Fruit fly (Drosophila melanogaster) whole organism, embryonic: ENCODE measurements around the gene ThrRS.

Source experiments
- ATbp ChIP-seq: fragments of 200-800 bp; sonication (Bioruptor generic); optimal IDR thresholded peaks from 2 replicates; lab custom pipeline; 2017; ENCODE audit warnings: missing biosample characterization, mild to moderate bottlenecking, missing genetic modification characterization, missing genetic modification reagents
- CG12104 ChIP-seq: fragments of 200-800 bp; sonication (Bioruptor generic); optimal IDR thresholded peaks from 3 replicates; lab custom pipeline; 2016; ENCODE audit warnings: missing biosample characterization, missing genetic modification characterization
- CG15601 ChIP-seq: fragments of 200-800 bp; sonication (Bioruptor generic); optimal IDR thresholded peaks from 3 replicates; lab custom pipeline; 2019; ENCODE audit warnings: missing biosample characterization, mild to moderate bottlenecking, missing genetic modification characterization, moderate library complexity
- CG1602 ChIP-seq: fragments of 200-800 bp; sonication (Bioruptor generic); optimal IDR thresholded peaks from 3 replicates; lab custom pipeline; 2016; ENCODE audit warnings: missing biosample characterization, missing genetic modification characterization
- CG1603 ChIP-seq: fragments of 200-800 bp; sonication (Bioruptor generic); optimal IDR thresholded peaks from 2 replicates; lab custom pipeline; 2019; ENCODE audit warnings: missing biosample characterization, mild to moderate bottlenecking, missing genetic modification characterization, moderate library complexity
- CG16863 ChIP-seq: fragments of 200-800 bp; sonication (Bioruptor generic); optimal IDR thresholded peaks from 3 replicates; lab custom pipeline; 2016; ENCODE audit warnings: missing biosample characterization, missing genetic modification characterization
- CG42726 ChIP-seq: fragments of 200-800 bp; sonication (Bioruptor generic); IDR thresholded peaks from 2 replicates; pipeline ENCODE4 v1.3.6; 2022; ENCODE audit warnings: missing biosample characterization, missing genetic modification characterization; ENCODE audit not compliant: partially characterized antibody
- CG4404 ChIP-seq: fragments of 200-800 bp; sonication (Bioruptor generic); IDR thresholded peaks from 2 replicates; pipeline ENCODE4 v1.3.6; 2022; ENCODE audit warnings: missing biosample characterization, missing genetic modification characterization
- CG4730 ChIP-seq: fragments of 200-800 bp; sonication (Bioruptor generic); IDR thresholded peaks from 2 replicates; pipeline ENCODE4 v1.3.6; 2022; ENCODE audit warnings: missing biosample characterization, missing genetic modification characterization
- CG7271 ChIP-seq: fragments of 200-800 bp; sonication (Bioruptor generic); optimal IDR thresholded peaks from 2 replicates; lab custom pipeline; 2018; ENCODE audit warnings: missing biosample characterization, mild to moderate bottlenecking, missing genetic modification characterization, moderate library complexity
- CG7357 ChIP-seq: fragments of 200-800 bp; sonication (Bioruptor generic); IDR thresholded peaks from 3 replicates; pipeline ENCODE4 v1.3.6; 2022; ENCODE audit warnings: missing biosample characterization, missing genetic modification characterization
- CG9727 ChIP-seq: fragments of 200-800 bp; sonication (Bioruptor generic); optimal IDR thresholded peaks from 3 replicates; lab custom pipeline; 2017; ENCODE audit warnings: missing biosample characterization, mild to moderate bottlenecking, missing genetic modification characterization
- CG9817 ChIP-seq: fragments of 200-800 bp; sonication (Bioruptor generic); optimal IDR thresholded peaks from 2 replicates; lab custom pipeline; 2018; ENCODE audit warnings: missing biosample characterization, mild to moderate bottlenecking, missing genetic modification characterization, moderate library complexity
- CrebB ChIP-seq: fragments of 200-800 bp; sonication (Bioruptor generic); optimal IDR thresholded peaks from 3 replicates; lab custom pipeline; 2018; ENCODE audit warnings: missing biosample characterization, mild to moderate bottlenecking, missing genetic modification characterization
- Deaf1 ChIP-seq: fragments of 200-800 bp; optimal IDR thresholded peaks from 3 replicates; lab custom pipeline; 2019; ENCODE audit warnings: missing biosample characterization, mild to moderate bottlenecking, missing genetic modification characterization, moderate library complexity
- Dip3 ChIP-seq: fragments of 200-800 bp; sonication (Bioruptor generic); optimal IDR thresholded peaks from 3 replicates; lab custom pipeline; 2016; ENCODE audit warnings: missing biosample characterization, missing genetic modification characterization
- Ets97D ChIP-seq: fragments of 200-800 bp; sonication (Bioruptor generic); optimal IDR thresholded peaks from 3 replicates; lab custom pipeline; 2016; ENCODE audit warnings: missing biosample characterization, missing genetic modification characterization
- Fer2 ChIP-seq: fragments of 200-800 bp; sonication (Bioruptor generic); optimal IDR thresholded peaks from 2 replicates; lab custom pipeline; 2018; ENCODE audit warnings: missing biosample characterization, mild to moderate bottlenecking, missing genetic modification characterization, moderate library complexity
- H2.0 ChIP-seq: fragments of 200-800 bp; sonication (Bioruptor generic); IDR thresholded peaks from 2 replicates; pipeline ENCODE4 v1.3.6; 2022; ENCODE audit warnings: missing biosample characterization, missing genetic modification characterization
- Mes4 ChIP-seq: fragments of 200-800 bp; sonication (Bioruptor generic); optimal IDR thresholded peaks from 2 replicates; lab custom pipeline; 2016; ENCODE audit warnings: missing biosample characterization, missing genetic modification characterization
- Oli ChIP-seq: fragments of 200-800 bp; sonication (Bioruptor generic); optimal IDR thresholded peaks from 2 replicates; lab custom pipeline; 2018; ENCODE audit warnings: missing biosample characterization, mild to moderate bottlenecking, missing genetic modification characterization, moderate library complexity
- PHDP ChIP-seq: fragments of 200-800 bp; sonication (Bioruptor generic); optimal IDR thresholded peaks from 3 replicates; lab custom pipeline; 2018; ENCODE audit warnings: missing biosample characterization, mild to moderate bottlenecking, missing genetic modification characterization, moderate library complexity
- Scr ChIP-seq: fragments of 200-800 bp; sonication (Bioruptor generic); IDR thresholded peaks from 2 replicates; pipeline ENCODE4 v1.3.6; 2022; ENCODE audit warnings: missing biosample characterization, missing genetic modification characterization; ENCODE audit not compliant: partially characterized antibody
- Ssrp ChIP-seq: fragments of 200-800 bp; sonication (Bioruptor generic); optimal IDR thresholded peaks from 2 replicates; lab custom pipeline; 2018; ENCODE audit warnings: missing biosample characterization, mild to moderate bottlenecking, missing genetic modification characterization, moderate library complexity
- bsh ChIP-seq, 2 experiments: fragments of 200-800 bp; sonication (Bioruptor generic); optimal IDR thresholded peaks; 2 replicates each; lab custom pipeline; 2017 to 2018; ENCODE audit warnings: mild to moderate bottlenecking in 2 of 2, missing biosample characterization in 2 of 2, missing genetic modification characterization in 2 of 2, moderate library complexity in 1 of 2
- chm ChIP-seq: fragments of 200-800 bp; sonication (Bioruptor generic); IDR thresholded peaks from 2 replicates; pipeline ENCODE4 v1.3.6; 2022; ENCODE audit warnings: missing biosample characterization, missing genetic modification characterization
- crp ChIP-seq, 2 experiments: fragments of 200-800 bp; sonication (Bioruptor generic); optimal IDR thresholded peaks; 2 replicates in 1 of 2; 3 replicates in 1 of 2; lab custom pipeline; 2017; ENCODE audit warnings: missing biosample characterization in 2 of 2, missing genetic modification characterization in 2 of 2, mild to moderate bottlenecking in 1 of 2, moderate library complexity in 1 of 2
- dm ChIP-seq: fragments of 200-800 bp; sonication (Bioruptor generic); optimal IDR thresholded peaks from 3 replicates; lab custom pipeline; 2016; ENCODE audit warnings: missing biosample characterization, missing genetic modification characterization
- dmrt99B ChIP-seq: fragments of 200-800 bp; sonication (Bioruptor generic); optimal IDR thresholded peaks from 2 replicates; lab custom pipeline; 2018; ENCODE audit warnings: missing biosample characterization, mild to moderate bottlenecking, missing genetic modification characterization, moderate library complexity
- ftz-f1 ChIP-seq: fragments of 200-800 bp; sonication (Bioruptor generic); optimal IDR thresholded peaks from 2 replicates; lab custom pipeline; 2016; ENCODE audit warnings: missing biosample characterization, missing genetic modification characterization
- gro ChIP-seq: fragments of 200-800 bp; sonication (Bioruptor generic); optimal IDR thresholded peaks from 2 replicates; lab custom pipeline; 2016; ENCODE audit warnings: missing biosample characterization, missing genetic modification characterization
- gt ChIP-seq: fragments of 200-800 bp; sonication (Bioruptor generic); IDR thresholded peaks from 2 replicates; pipeline ENCODE4 v1.3.6; 2022; ENCODE audit warnings: missing biosample characterization, missing genetic modification characterization
- h ChIP-seq: fragments of >200 bp; optimal IDR thresholded peaks from 2 replicates; lab custom pipeline; 2017
- kay ChIP-seq: fragments of 200-800 bp; sonication (Bioruptor generic); optimal IDR thresholded peaks from 2 replicates; lab custom pipeline; 2016; ENCODE audit warnings: missing biosample characterization, missing genetic modification characterization
- lilli ChIP-seq: fragments of 200-800 bp; sonication (Bioruptor generic); optimal IDR thresholded peaks from 3 replicates; lab custom pipeline; 2016; ENCODE audit warnings: missing biosample characterization, missing genetic modification characterization
- lov ChIP-seq, 2 experiments: fragments of 200-800 bp in 1 of 2; fragments of >200 bp in 1 of 2; sonication (Bioruptor generic) in 1 of 2; IDR thresholded peaks in 1 of 2; optimal IDR thresholded peaks in 1 of 2; 2 replicates in 1 of 2; 3 replicates in 1 of 2; pipeline versions ENCODE4 v1.3.6 to Lab custom; 2017 to 2022; ENCODE audit warnings: missing biosample characterization in 1 of 2, missing genetic modification characterization in 1 of 2
- mld ChIP-seq: fragments of 200-800 bp; sonication (Bioruptor generic); IDR thresholded peaks from 3 replicates; pipeline ENCODE4 v1.3.6; 2022; ENCODE audit warnings: missing biosample characterization, missing genetic modification characterization; ENCODE audit not compliant: partially characterized antibody
- nau ChIP-seq: fragments of 200-800 bp; sonication (Bioruptor generic); optimal IDR thresholded peaks from 3 replicates; lab custom pipeline; 2017; ENCODE audit warnings: missing biosample characterization, mild to moderate bottlenecking, missing genetic modification characterization, missing genetic modification reagents
- nom ChIP-seq: fragments of 200-800 bp; sonication (Bioruptor generic); optimal IDR thresholded peaks from 2 replicates; lab custom pipeline; 2017; ENCODE audit warnings: missing biosample characterization, missing genetic modification characterization, mild to moderate bottlenecking, moderate library complexity, missing genetic modification reagents
- onecut ChIP-seq: fragments of 200-800 bp; sonication (Bioruptor generic); IDR thresholded peaks from 2 replicates; pipeline ENCODE4 v1.3.6; 2022; ENCODE audit warnings: missing biosample characterization, missing genetic modification characterization
- otp ChIP-seq: fragments of 200-800 bp; sonication (Bioruptor generic); IDR thresholded peaks from 3 replicates; pipeline ENCODE4, ENCODE4 v1.3.6; 2022; ENCODE audit warnings: missing biosample characterization, missing genetic modification characterization
- ranshi ChIP-seq: fragments of 200-800 bp; sonication (Bioruptor generic); IDR thresholded peaks from 2 replicates; pipeline ENCODE4 v1.3.6; 2022; ENCODE audit warnings: missing biosample characterization, missing genetic modification characterization
- ro ChIP-seq: fragments of 200-800 bp; sonication (Bioruptor generic); IDR thresholded peaks from 2 replicates; pipeline ENCODE4 v1.3.6; 2022; ENCODE audit warnings: missing biosample characterization, missing genetic modification characterization
- schlank ChIP-seq: fragments of 200-800 bp; sonication (Bioruptor generic); optimal IDR thresholded peaks from 2 replicates; lab custom pipeline; 2018; ENCODE audit warnings: missing biosample characterization, mild to moderate bottlenecking, missing genetic modification characterization
- sd ChIP-seq: fragments of 200-800 bp; sonication (Bioruptor generic); optimal IDR thresholded peaks from 3 replicates; lab custom pipeline; 2018; ENCODE audit warnings: missing biosample characterization, mild to moderate bottlenecking, missing genetic modification characterization, moderate library complexity
- tin ChIP-seq: fragments of 200-800 bp; sonication (Bioruptor generic); optimal IDR thresholded peaks from 3 replicates; lab custom pipeline; 2016; ENCODE audit warnings: missing biosample characterization, missing genetic modification characterization
- toy ChIP-seq: fragments of 200-800 bp; sonication (Bioruptor generic); IDR thresholded peaks from 2 replicates; pipeline ENCODE4 v1.3.6; 2022; ENCODE audit warnings: missing biosample characterization, missing genetic modification characterization
- trh ChIP-seq: fragments of 200-800 bp; sonication (Bioruptor generic); optimal IDR thresholded peaks from 2 replicates; lab custom pipeline; 2016; ENCODE audit warnings: missing biosample characterization, missing genetic modification characterization
- twi ChIP-seq: fragments of 200-800 bp; optimal IDR thresholded peaks from 2 replicates; lab custom pipeline; 2019; ENCODE audit warnings: missing biosample characterization, mild to moderate bottlenecking, missing genetic modification characterization, moderate library complexity
- yki ChIP-seq: fragments of >200 bp; optimal IDR thresholded peaks from 3 replicates; lab custom pipeline; 2018

The ThrRS gene

DNA sequence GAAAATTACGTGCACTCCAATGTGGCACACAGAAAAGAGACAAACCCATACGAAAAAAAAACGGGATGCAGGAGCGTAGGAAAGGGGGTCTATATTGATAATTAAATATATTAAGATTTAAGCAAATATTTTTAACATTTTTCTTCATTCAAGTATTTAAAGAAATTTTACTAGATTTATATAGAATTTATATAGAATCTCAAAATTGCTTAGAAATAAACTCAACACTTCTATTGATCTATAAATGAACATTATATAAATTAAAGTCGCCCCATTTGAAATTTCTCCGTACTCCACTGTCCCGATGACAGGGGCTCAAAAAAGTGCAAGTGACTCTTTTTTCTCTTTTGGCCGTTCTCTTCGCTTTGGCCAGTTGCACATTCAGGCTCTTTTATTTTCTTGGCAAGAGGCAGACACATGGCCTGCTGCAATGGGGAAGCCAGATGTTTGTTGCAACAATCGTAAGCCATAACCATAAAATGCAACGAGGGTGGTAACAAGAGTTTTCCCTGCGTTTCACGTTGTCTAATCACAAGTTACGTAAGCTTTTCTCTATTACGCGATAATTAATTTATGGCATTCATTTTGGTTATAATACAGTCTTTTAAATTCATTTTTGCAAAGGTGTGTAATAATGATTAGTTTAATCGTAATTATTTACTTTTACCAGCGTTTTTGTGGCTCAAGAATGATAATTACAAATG, 37.7 kb upstream of the ThrRS start (continued):
- TF ChIP-seq CG1602 (GFP tag; lab: Kevin White, UChicago) (no peak), crp (GFP tag; optimal IDR thresholded peaks at IDR 0.05; lab: Kevin White, UChicago) (no peak), bsh (GFP tag; optimal IDR thresholded peaks at IDR 0.05; lab: Kevin White, UChicago) (peak; percentile 64 to 92), schlank (no peak), Scr (GFP tag; lab: Robert Waterston, UW) (no peak), gt (GFP tag; lab: Robert Waterston, UW) (no peak), trh (no peak), mld (GFP tag; lab: Robert Waterston, UW) (no peak), otp (GFP tag; lab: Robert Waterston, UW) (no peak), CG42726 (GFP tag; lab: Robert Waterston, UW) (no peak), CG7271 (peak; percentile 27), sd (no peak), toy (GFP tag; lab: Robert Waterston, UW) (no peak), Oli (peak; percentile 17), tin (GFP tag; lab: Kevin White, UChicago) (no peak), CG7357 (GFP tag; lab: Robert Waterston, UW) (no peak), kay (GFP tag; lab: Kevin White, UChicago) (no peak), CG4730 (GFP tag; lab: Robert Waterston, UW) (no peak), CG12104 (GFP tag; lab: Kevin White, UChicago) (no peak), CG4404 (0 out of 2 replicates have a peak, but pooled peaks have one; percentile 39), PHDP (no peak), CG1603 (tag; lab: Kevin White, UChicago) (no peak), h (no peak), nom (peak; percentile 86), H2.0 (GFP tag; lab: Robert Waterston, UW) (no peak), CrebB (tag; lab: Kevin White, UChicago) (no peak), Fer2 (tag; lab: Kevin White, UChicago) (no peak), Ets97D (GFP tag; lab: Kevin White, UChicago) (no peak), ATbp (peak; percentile 38), CG9817 (tag; lab: Kevin White, UChicago) (no peak), Mes4 (GFP tag; lab: Kevin White, UChicago) (no peak), CG9727 (GFP tag; lab: Kevin White, UChicago) (peak; percentile 64), chm (GFP tag; lab: Robert Waterston, UW) (no peak), lilli (no peak), ranshi (GFP tag; lab: Robert Waterston, UW) (no peak), CG15601 (tag; lab: Kevin White, UChicago) (peak; percentile 58), nau (GFP tag; lab: Kevin White, UChicago) (no peak), Ssrp (peak; percentile 49), dmrt99B (tag; lab: Kevin White, UChicago) (peak; percentile 67), Deaf1 (no peak), Dip3 (no peak), ftz-f1 (GFP tag; lab: Kevin White, UChicago) (no peak), yki (lab: Kevin White, UChicago) (no peak), gro (GFP tag; lab: Kevin White, UChicago) (no peak), dm (GFP tag; lab: Kevin White, UChicago) (no peak), ro (GFP tag; lab: Robert Waterston, UW) (no peak; the same call in 1 of the 2 replicates), twi (tag; lab: Kevin White, UChicago) (no peak), CG16863 (GFP tag; lab: Kevin White, UChicago) (no peak), lov (optimal IDR thresholded peaks at IDR 0.05; lab: Kevin White, UChicago) (no peak), lov (GFP tag; IDR thresholded peaks at IDR 0.05; lab: Robert Waterston, UW) (no peak), onecut (GFP tag; lab: Robert Waterston, UW) (no peak)
